Fruit fly (Drosophila melanogaster): Measurements from ENCODE around the gene Ocho.

Gene Ocho

dm6 chr3L:15011638-15012335, 37.1 kb downstream of the Ocho start (continued):
- no peak for TF ChIP-seq ftz-f1 (GFP tag; optimal IDR thresholded peaks at IDR 0.05)
- TF ChIP-seq seq (GFP tag; IDR thresholded peaks at IDR 0.05): peak; percentile 65
- TF ChIP-seq CG7271 (tag; optimal IDR thresholded peaks at IDR 0.05): peak; percentile 16
- peak; percentile 46 for TF ChIP-seq CG18619 (GFP tag; optimal IDR thresholded peaks at IDR 0.05)
- TF ChIP-seq Dp (GFP tag; optimal IDR thresholded peaks at IDR 0.05): no peak
- no peak for TF ChIP-seq CG3995 (GFP tag; optimal IDR thresholded peaks at IDR 0.05)
- peak; percentile 74 for TF ChIP-seq salm (tag; optimal IDR thresholded peaks at IDR 0.05)
- TF ChIP-seq ara (GFP tag; IDR thresholded peaks at IDR 0.05): peak; percentile 68; the same call in 1 of the 2 replicates
- TF ChIP-seq dmrt99B (tag; optimal IDR thresholded peaks at IDR 0.05): peak; percentile 87
- TF ChIP-seq ind (GFP tag; optimal IDR thresholded peaks at IDR 0.05): peak; percentile 66
- TF ChIP-seq bab2 (GFP tag; optimal IDR thresholded peaks at IDR 0.05): peak; percentile 55
- no peak for TF ChIP-seq CG4282 (GFP tag; optimal IDR thresholded peaks at IDR 0.05)
- peak; percentile 82 for TF ChIP-seq Med (GFP tag)
- no peak for TF ChIP-seq Doc2 (GFP tag; IDR thresholded peaks at IDR 0.05)
- TF ChIP-seq CG16863 (GFP tag; optimal IDR thresholded peaks at IDR 0.05): peak; percentile 29
- no peak for TF ChIP-seq CG10565 (GFP tag; optimal IDR thresholded peaks at IDR 0.05)
- TF ChIP-seq CG9797 (GFP tag; optimal IDR thresholded peaks at IDR 0.05): no peak
- no peak for TF ChIP-seq HLH54F (GFP tag; optimal IDR thresholded peaks at IDR 0.05)
- TF ChIP-seq CG33557 (GFP tag; optimal IDR thresholded peaks at IDR 0.05): peak; percentile 78
- TF ChIP-seq CG10543 (GFP tag; optimal IDR thresholded peaks at IDR 0.05): peak; percentile 7
- no peak for TF ChIP-seq hb (GFP tag; IDR thresholded peaks at IDR 0.05; ENCODE audit: partially characterized antibody)
- peak; percentile 66 for TF ChIP-seq Six4 (GFP tag; optimal IDR thresholded peaks at IDR 0.05)
- peak; percentile 76; the same call in 2 of the 3 replicates for TF ChIP-seq zfh1 (GFP tag; IDR thresholded peaks at IDR 0.05)
- TF ChIP-seq Ets97D (GFP tag; optimal IDR thresholded peaks at IDR 0.05): no peak
- TF ChIP-seq CG17385 (GFP tag; optimal IDR thresholded peaks at IDR 0.05): peak; percentile 77
- peak; percentile 78 for TF ChIP-seq grau (tag; optimal IDR thresholded peaks at IDR 0.05)
- TF ChIP-seq ase (GFP tag; IDR thresholded peaks at IDR 0.05): peak; percentile 68; the same call in 1 of the 3 replicates
- TF ChIP-seq Sry-β (GFP tag; optimal IDR thresholded peaks at IDR 0.05): no peak
- TF ChIP-seq CG3726 (GFP tag; IDR thresholded peaks at IDR 0.05): no peak; the same call in 2 of the 3 replicates
- no peak for TF ChIP-seq prd (optimal IDR thresholded peaks at IDR 0.05)
- TF ChIP-seq prd (GFP tag; IDR thresholded peaks at IDR 0.05): peak; percentile 73
- TF ChIP-seq Rfx (GFP tag; IDR thresholded peaks at IDR 0.05): peak; percentile 75
- TF ChIP-seq CG8290 (GFP tag; optimal IDR thresholded peaks at IDR 0.05): peak; percentile 28
- no peak for TF ChIP-seq CG8290 (tag; optimal IDR thresholded peaks at IDR 0.05)
- peak; percentile 63 for TF ChIP-seq run (tag; optimal IDR thresholded peaks at IDR 0.05)
- TF ChIP-seq MESR4 (GFP tag; optimal IDR thresholded peaks at IDR 0.05): no peak
- peak; percentile 60 for TF ChIP-seq CG1602 (GFP tag; optimal IDR thresholded peaks at IDR 0.05)
- TF ChIP-seq HLH3B (GFP tag; IDR thresholded peaks at IDR 0.05): peak; percentile 72
- peak; percentile 65; the same call in 1 of the 2 replicates for TF ChIP-seq chm (GFP tag; IDR thresholded peaks at IDR 0.05)
- TF ChIP-seq Deaf1 (tag; optimal IDR thresholded peaks at IDR 0.05): peak; percentile 51
- no peak for TF ChIP-seq knrl (GFP tag; IDR thresholded peaks at IDR 0.05; ENCODE audit: partially characterized antibody)
- no peak for TF ChIP-seq CG8478 (optimal IDR thresholded peaks at IDR 0.05)
- no peak for TF ChIP-seq CG14860 (GFP tag; IDR thresholded peaks at IDR 0.05; ENCODE audit: partially characterized antibody)
- peak; percentile 5 for TF ChIP-seq mam (GFP tag; optimal IDR thresholded peaks at IDR 0.05)
- TF ChIP-seq CG18599 (GFP tag; optimal IDR thresholded peaks at IDR 0.05): peak; percentile 81
- TF ChIP-seq grn (GFP tag; optimal IDR thresholded peaks at IDR 0.05): peak; percentile 12
- peak; percentile 62 for TF ChIP-seq E2f1 (GFP tag; IDR thresholded peaks at IDR 0.05)
- peak; percentile 42 for TF ChIP-seq Jarid2 (GFP tag; optimal IDR thresholded peaks at IDR 0.05)
- peak; percentile 81 for TF ChIP-seq lab (GFP tag; optimal IDR thresholded peaks at IDR 0.05)
- TF ChIP-seq psq (GFP tag; optimal IDR thresholded peaks at IDR 0.05): peak; percentile 39
